Worm (Caenorhabditis elegans): Measurements from ENCODE around the gene srj-14.

ce11 chrV:7374090-7374489 lies 4.6 kb downstream of the srj-14 start, which contains the start of gene srx-56:
- TF ChIP-seq nfya-2 (GFP tag; IDR thresholded peaks at IDR 0.05) (no peak), D2030.7 (GFP tag; IDR thresholded peaks at IDR 0.05) (no peak)

Data from whole organism, young adult.